Fruit fly (Drosophila melanogaster): ENCODE data around the gene MED30.

Gene MED30

DNA sequence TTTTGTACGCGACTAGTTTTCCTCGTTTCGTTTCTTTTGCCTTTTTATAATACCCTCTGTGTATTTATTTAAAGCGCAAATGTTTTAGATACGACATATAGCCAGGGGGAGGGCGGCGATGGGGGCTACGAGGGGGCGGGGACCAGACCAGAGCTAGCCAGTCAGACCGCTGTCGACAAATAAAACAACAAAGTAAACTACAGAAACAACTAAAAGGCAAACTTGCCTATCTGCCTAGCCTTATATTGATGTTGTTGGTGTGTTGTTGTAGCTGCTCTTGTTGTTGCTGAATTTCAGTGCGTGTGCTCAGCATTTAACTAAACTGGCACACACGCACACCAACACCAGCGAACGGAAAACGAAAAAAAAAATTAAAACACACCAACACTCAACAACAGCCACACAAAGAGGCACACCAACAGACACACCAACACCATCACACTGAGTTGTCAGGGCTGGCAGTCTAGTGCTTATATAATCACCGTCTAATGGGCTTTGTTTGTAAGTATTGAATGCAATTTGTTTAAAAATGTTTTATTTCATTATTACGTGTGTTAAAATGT is 24.5 kb downstream of the MED30 start (continued):
- TF ChIP-seq CG14014 (GFP tag; IDR thresholded peaks at IDR 0.05), result no peak
- no peak for TF ChIP-seq Tbp (GFP tag; optimal IDR thresholded peaks at IDR 0.05)
- TF ChIP-seq pfk (GFP tag; optimal IDR thresholded peaks at IDR 0.05), result peak; percentile 11
- no peak for TF ChIP-seq Dp (GFP tag; optimal IDR thresholded peaks at IDR 0.05)
- no peak for TF ChIP-seq CG14710 (tag; optimal IDR thresholded peaks at IDR 0.05)
- TF ChIP-seq kay (GFP tag; optimal IDR thresholded peaks at IDR 0.05), result peak; percentile 37
- TF ChIP-seq unpg (GFP tag; optimal IDR thresholded peaks at IDR 0.05), result no peak
- no peak for TF ChIP-seq CG9609 (GFP tag; optimal IDR thresholded peaks at IDR 0.05)
- peak in 1 of 2 experiments; percentile 99 for TF ChIP-seq Pdp1 (GFP tag; optimal IDR thresholded peaks at IDR 0.05)
- peak; percentile 14 for TF ChIP-seq CG1603 (tag; optimal IDR thresholded peaks at IDR 0.05)
- peak; percentile 27; the same call in 1 of the 3 replicates for TF ChIP-seq Dbx (GFP tag; IDR thresholded peaks at IDR 0.05)
- TF ChIP-seq nerfin-1 (tag; optimal IDR thresholded peaks at IDR 0.05), result no peak
- TF ChIP-seq jing (GFP tag; optimal IDR thresholded peaks at IDR 0.05), result no peak
- no peak for TF ChIP-seq Mrtf (GFP tag; IDR thresholded peaks at IDR 0.05)
- no peak for TF ChIP-seq danr (GFP tag; IDR thresholded peaks at IDR 0.05)
- TF ChIP-seq B-H2 (GFP tag; optimal IDR thresholded peaks at IDR 0.05), result peak; percentile 59
- TF ChIP-seq Vsx1 (GFP tag; optimal IDR thresholded peaks at IDR 0.05), result no peak
- no peak for TF ChIP-seq kah (GFP tag; optimal IDR thresholded peaks at IDR 0.05)
- TF ChIP-seq gsb-n (tag; optimal IDR thresholded peaks at IDR 0.05), result no peak
- peak; percentile 26 for TF ChIP-seq CG8924 (tag; optimal IDR thresholded peaks at IDR 0.05)
- no peak for TF ChIP-seq gsb (GFP tag; IDR thresholded peaks at IDR 0.05)
- no peak for TF ChIP-seq Gsc (GFP tag; IDR thresholded peaks at IDR 0.05)
- no peak for TF ChIP-seq knrl (GFP tag; IDR thresholded peaks at IDR 0.05; ENCODE audit: partially characterized antibody)
- TF ChIP-seq Poxn (GFP tag; IDR thresholded peaks at IDR 0.05), result no peak
- no peak for TF ChIP-seq wor (GFP tag; IDR thresholded peaks at IDR 0.05)
- no peak for TF ChIP-seq Doc3 (GFP tag; IDR thresholded peaks at IDR 0.05; ENCODE audit: partially characterized antibody)
- TF ChIP-seq exex (tag; optimal IDR thresholded peaks at IDR 0.05), result peak; percentile 9
- no peak for TF ChIP-seq CG2889 (GFP tag; IDR thresholded peaks at IDR 0.05)
- no peak for TF ChIP-seq Max (GFP tag; optimal IDR thresholded peaks at IDR 0.05)
- no peak for TF ChIP-seq hth (optimal IDR thresholded peaks at IDR 0.05)
- TF ChIP-seq CG15696 (tag; optimal IDR thresholded peaks at IDR 0.05), result no peak
- TF ChIP-seq CG9817 (tag; optimal IDR thresholded peaks at IDR 0.05), result no peak
- no peak for TF ChIP-seq vnd (GFP tag; IDR thresholded peaks at IDR 0.05; ENCODE audit: partially characterized antibody)
- no peak for TF ChIP-seq usp (GFP tag; optimal IDR thresholded peaks at IDR 0.05)
- TF ChIP-seq CG6175 (GFP tag; IDR thresholded peaks at IDR 0.05), result no peak
- no peak for TF ChIP-seq cad (GFP tag; optimal IDR thresholded peaks at IDR 0.05)
- no peak for TF ChIP-seq Sox100B (GFP tag; optimal IDR thresholded peaks at IDR 0.05)
- TF ChIP-seq CG18764 (GFP tag; optimal IDR thresholded peaks at IDR 0.05), result no peak
- no peak for TF ChIP-seq Ada2b (GFP tag; IDR thresholded peaks at IDR 0.05)
- TF ChIP-seq D19A (tag; optimal IDR thresholded peaks at IDR 0.05), result no peak
- TF ChIP-seq btn (GFP tag; optimal IDR thresholded peaks at IDR 0.05), result no peak
- no peak for TF ChIP-seq CG2712 (tag; optimal IDR thresholded peaks at IDR 0.05)
- TF ChIP-seq Eip74EF (GFP tag; optimal IDR thresholded peaks at IDR 0.05), result peak in 1 of 2 experiments; percentile 8
- TF ChIP-seq lbe (GFP tag; optimal IDR thresholded peaks at IDR 0.05), result no peak
- no peak for TF ChIP-seq gfzf (GFP tag; optimal IDR thresholded peaks at IDR 0.05)
- peak; percentile 18 for TF ChIP-seq cwo (GFP tag; optimal IDR thresholded peaks at IDR 0.05)
- TF ChIP-seq ATbp (GFP tag; optimal IDR thresholded peaks at IDR 0.05), result peak; percentile 39
- TF ChIP-seq Ravus (GFP tag; IDR thresholded peaks at IDR 0.05), result no peak
- no peak for TF ChIP-seq ap (GFP tag; IDR thresholded peaks at IDR 0.05)
- peak; percentile 64 for TF ChIP-seq CG6765 (GFP tag; optimal IDR thresholded peaks at IDR 0.05)
- peak; percentile 41 for TF ChIP-seq Jarid2 (GFP tag; optimal IDR thresholded peaks at IDR 0.05)

All from whole organism, embryonic.